Fruit fly (Drosophila melanogaster) whole organism, prepupa: ENCODE results near the gene CG3408.

Source experiments
- Blimp-1 ChIP-seq: fragments of 200-800 bp; sonication (Bioruptor generic); optimal IDR thresholded peaks from 3 replicates; lab custom pipeline; 2017; ENCODE audit warnings: missing biosample characterization, missing genetic modification characterization, mild to moderate bottlenecking, moderate library complexity, missing genetic modification reagents
- CG16779 ChIP-seq: fragments of 200-800 bp; sonication (Bioruptor generic); optimal IDR thresholded peaks from 3 replicates; lab custom pipeline; 2017; ENCODE audit warnings: missing biosample characterization, mild to moderate bottlenecking, missing genetic modification characterization
- CG6808 ChIP-seq: fragments of 200-800 bp; sonication (Bioruptor generic); optimal IDR thresholded peaks from 3 replicates; lab custom pipeline; 2017; ENCODE audit warnings: missing biosample characterization, missing genetic modification characterization, mild to moderate bottlenecking, moderate library complexity, missing genetic modification reagents
- CG7368 ChIP-seq: fragments of 200-800 bp; sonication (Bioruptor generic); optimal IDR thresholded peaks from 3 replicates; lab custom pipeline; 2016; ENCODE audit warnings: missing biosample characterization, missing genetic modification characterization
- Eip93F ChIP-seq: fragments of 200-800 bp; sonication (Bioruptor generic); optimal IDR thresholded peaks from 2 replicates; lab custom pipeline; 2016; ENCODE audit warnings: missing biosample characterization, mild to moderate bottlenecking, missing genetic modification characterization
- fd85E ChIP-seq: fragments of 200-800 bp; sonication (Bioruptor generic); optimal IDR thresholded peaks from 3 replicates; lab custom pipeline; 2016; ENCODE audit warnings: missing biosample characterization, missing genetic modification characterization
- fkh ChIP-seq: fragments of 200-800 bp; sonication (Bioruptor generic); optimal IDR thresholded peaks from 3 replicates; lab custom pipeline; 2017; ENCODE audit warnings: missing biosample characterization, mild to moderate bottlenecking, missing genetic modification characterization, moderate library complexity

DNA sequence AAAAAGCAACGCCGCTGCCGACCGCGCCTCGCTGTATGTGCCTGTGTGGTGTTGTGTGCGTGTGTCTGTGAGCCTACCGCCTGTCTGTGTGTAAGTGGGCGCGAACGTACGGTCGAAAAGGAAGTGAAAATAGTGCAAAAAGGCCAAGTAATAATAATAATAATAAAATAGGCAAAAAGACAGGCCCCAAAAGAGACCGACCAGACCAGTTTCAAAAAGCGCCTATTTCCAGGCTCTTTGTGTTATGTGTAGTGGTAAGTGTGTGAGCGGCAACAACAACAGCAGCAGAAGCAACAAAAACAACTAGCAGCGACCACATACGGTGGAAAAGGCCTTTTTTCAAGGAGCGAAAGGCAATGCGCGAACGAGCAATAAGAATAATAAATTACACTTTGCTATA is 46.6 kb downstream of the CG3408 start:
- TF ChIP-seq Eip93F (no peak), fd85E (GFP tag; lab: Kevin White, UChicago) (no peak), CG6808 (peak; percentile 78), fkh (GFP tag; lab: Kevin White, UChicago) (no peak), CG16779 (tag; lab: Kevin White, UChicago) (peak; percentile 27), CG7368 (GFP tag; lab: Kevin White, UChicago) (no peak), Blimp-1 (no peak)
